Worm (Caenorhabditis elegans): ENCODE results near the gene T28C12.1.

DNA sequence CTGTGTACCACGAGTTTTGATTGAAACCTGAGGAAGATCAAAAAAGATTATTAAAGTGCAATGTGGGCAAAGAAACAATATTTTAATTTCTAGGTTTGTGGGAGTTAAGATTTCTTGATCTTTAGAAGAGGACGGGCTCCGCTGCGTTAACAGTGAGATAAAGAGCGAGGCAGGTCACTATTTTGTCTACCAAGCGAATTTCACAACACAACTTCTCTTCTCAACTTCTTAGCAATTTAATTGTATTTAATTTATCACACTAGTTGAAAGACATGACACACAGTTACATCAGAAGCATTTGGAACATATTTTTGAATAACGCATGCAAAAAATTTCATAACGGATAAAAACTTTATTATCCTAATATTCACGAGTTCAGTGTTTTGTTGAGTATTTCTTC is 5.3 kb upstream of the T28C12.1 start:
- TF ChIP-seq dmd-4 (tag; optimal IDR thresholded peaks at IDR 0.05; ENCODE audit: borderline replicate concordance) (no peak), C08G9.2 (tag; optimal IDR thresholded peaks at IDR 0.05) (no peak), pros-1 (tag; optimal IDR thresholded peaks at IDR 0.05) (no peak), che-1 (tag; optimal IDR thresholded peaks at IDR 0.05) (no peak), ceh-24 (tag; optimal IDR thresholded peaks at IDR 0.05) (no peak)

Measured in whole organism, late embryonic.